Fruit fly (Drosophila melanogaster) whole organism: ENCODE results near the gene Ing3.

Experiments used
- CG8478 ChIP-seq: fragments of >200 bp; optimal IDR thresholded peaks from 2 replicates; lab custom pipeline; 2018; ENCODE audit warnings: inconsistent platforms
- Dll ChIP-seq: fragments of >200 bp; optimal IDR thresholded peaks from 2 replicates; lab custom pipeline; 2017
- EcR ChIP-seq, 2 experiments: fragments of >200 bp; optimal IDR thresholded peaks; 2 replicates each; lab custom pipeline; 2017; ENCODE audit warnings: missing biosample characterization in 2 of 2, missing genetic modification characterization in 2 of 2, missing genetic modification reagents in 2 of 2
- pan ChIP-seq: fragments of >200 bp; optimal IDR thresholded peaks from 2 replicates; lab custom pipeline; 2017
- psq ChIP-seq: fragments of >200 bp; optimal IDR thresholded peaks from 2 replicates; lab custom pipeline; 2017
- usp ChIP-seq: fragments of >200 bp; optimal IDR thresholded peaks from 2 replicates; lab custom pipeline; 2017; ENCODE audit warnings: missing biosample characterization, missing genetic modification characterization, mixed read lengths

DNA sequence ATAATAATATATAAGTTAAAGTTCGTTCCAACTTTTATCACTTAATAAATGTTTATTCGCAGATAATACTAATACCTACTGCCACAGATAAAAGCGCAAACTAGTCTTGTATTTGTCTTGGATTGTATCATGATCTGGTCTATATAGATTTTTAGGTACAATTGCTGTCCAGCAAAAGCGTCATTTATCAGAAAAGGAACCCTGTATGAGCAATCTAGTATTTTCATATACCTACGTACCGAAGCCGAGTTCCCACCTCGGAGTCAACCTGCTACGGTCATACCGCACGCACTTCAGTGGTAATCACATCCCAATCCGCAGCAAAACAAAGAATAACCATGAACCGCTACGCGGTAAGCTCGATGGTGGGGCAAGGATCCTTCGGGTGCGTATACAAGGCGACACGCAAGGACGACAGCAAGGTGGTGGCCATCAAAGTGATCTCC is 4.6 kb upstream of the Ing3 start, which contains the start of gene fu:
- no peak for TF ChIP-seq pan
- no peak for TF ChIP-seq CG8478 (lab: Kevin White, UChicago)
- TF ChIP-seq psq (lab: Kevin White, UChicago): no peak
- no peak for TF ChIP-seq usp (GFP tag; lab: Kevin White, UChicago)
- TF ChIP-seq Dll (lab: Kevin White, UChicago): no peak
- TF ChIP-seq EcR (GFP tag; optimal IDR thresholded peaks at IDR 0.05; lab: Kevin White, UChicago): no peak
